Fruit fly (Drosophila melanogaster) whole organism, prepupa: ENCODE measurements around the gene CG10650.

Source experiments
- CG10631 ChIP-seq: fragments of 200-800 bp; sonication (Bioruptor generic); optimal IDR thresholded peaks from 2 replicates; lab custom pipeline; 2016; ENCODE audit warnings: missing biosample characterization, missing genetic modification characterization
- CG11294 ChIP-seq: fragments of 200-800 bp; sonication (Bioruptor generic); IDR thresholded peaks from 2 replicates; pipeline ENCODE4 v1.3.6; 2022; ENCODE audit warnings: missing biosample characterization, missing genetic modification characterization
- CG11902 ChIP-seq: fragments of 200-800 bp; sonication (Bioruptor generic); optimal IDR thresholded peaks from 3 replicates; lab custom pipeline; 2016; ENCODE audit warnings: missing biosample characterization, missing genetic modification characterization
- CG15336 ChIP-seq: fragments of 200-800 bp; sonication (Bioruptor generic); IDR thresholded peaks from 2 replicates; pipeline ENCODE4 v1.3.6; 2022; ENCODE audit warnings: missing biosample characterization, missing genetic modification characterization
- CG1621 ChIP-seq: fragments of 200-800 bp; sonication (Bioruptor generic); optimal IDR thresholded peaks from 3 replicates; lab custom pipeline; 2018; ENCODE audit warnings: missing biosample characterization, mild to moderate bottlenecking, missing genetic modification characterization
- CG16779 ChIP-seq: fragments of 200-800 bp; sonication (Bioruptor generic); optimal IDR thresholded peaks from 3 replicates; lab custom pipeline; 2017; ENCODE audit warnings: missing biosample characterization, mild to moderate bottlenecking, missing genetic modification characterization
- CG34406 ChIP-seq: fragments of 200-800 bp; sonication (Bioruptor generic); optimal IDR thresholded peaks from 3 replicates; lab custom pipeline; 2016; ENCODE audit warnings: missing biosample characterization, missing genetic modification characterization
- CG3919 ChIP-seq: fragments of 200-800 bp; sonication (Bioruptor generic); optimal IDR thresholded peaks from 3 replicates; lab custom pipeline; 2016; ENCODE audit warnings: missing biosample characterization, missing genetic modification characterization
- CG4318 ChIP-seq: fragments of 200-800 bp; sonication (Bioruptor generic); optimal IDR thresholded peaks from 3 replicates; lab custom pipeline; 2017; ENCODE audit warnings: missing biosample characterization, mild to moderate bottlenecking, missing genetic modification characterization
- CG6276 ChIP-seq: fragments of 200-800 bp; sonication (Bioruptor generic); optimal IDR thresholded peaks from 2 replicates; lab custom pipeline; 2017; ENCODE audit warnings: missing biosample characterization, mild to moderate bottlenecking, missing genetic modification characterization
- CG6808 ChIP-seq: fragments of 200-800 bp; sonication (Bioruptor generic); optimal IDR thresholded peaks from 3 replicates; lab custom pipeline; 2017; ENCODE audit warnings: missing biosample characterization, missing genetic modification characterization, mild to moderate bottlenecking, moderate library complexity, missing genetic modification reagents
- CG6854 ChIP-seq: fragments of 200-800 bp; sonication (Bioruptor generic); optimal IDR thresholded peaks from 2 replicates; lab custom pipeline; 2017; ENCODE audit warnings: missing biosample characterization, mild to moderate bottlenecking, missing genetic modification characterization
- CG8119 ChIP-seq: fragments of 200-800 bp; sonication (Bioruptor generic); IDR thresholded peaks from 3 replicates; pipeline ENCODE4 v1.3.6; 2022; ENCODE audit warnings: missing biosample characterization, missing genetic modification characterization
- CG8319 ChIP-seq: fragments of 200-800 bp; sonication (Bioruptor generic); optimal IDR thresholded peaks from 3 replicates; lab custom pipeline; 2016; ENCODE audit warnings: missing biosample characterization, missing genetic modification characterization
- Eip75B ChIP-seq: fragments of 200-800 bp; sonication (Bioruptor generic); optimal IDR thresholded peaks from 3 replicates; lab custom pipeline; 2016; ENCODE audit warnings: missing biosample characterization, missing genetic modification characterization
- Eip78C ChIP-seq: fragments of 200-800 bp; sonication (Bioruptor generic); peaks from one replicate; lab custom pipeline; 2016; ENCODE audit warnings: missing biosample characterization, missing genetic modification characterization
- Eip93F ChIP-seq: fragments of 200-800 bp; sonication (Bioruptor generic); optimal IDR thresholded peaks from 2 replicates; lab custom pipeline; 2016; ENCODE audit warnings: missing biosample characterization, mild to moderate bottlenecking, missing genetic modification characterization
- Ets21C ChIP-seq: fragments of 200-800 bp; sonication (Bioruptor generic); optimal IDR thresholded peaks from 3 replicates; lab custom pipeline; 2016; ENCODE audit warnings: missing biosample characterization, missing genetic modification characterization
- Ets96B ChIP-seq: fragments of 200-800 bp; optimal IDR thresholded peaks from 2 replicates; lab custom pipeline; 2019; ENCODE audit warnings: missing biosample characterization, mild to moderate bottlenecking, missing genetic modification characterization, moderate library complexity
- Gug ChIP-seq: fragments of 200-800 bp; sonication (Bioruptor generic); IDR thresholded peaks from 2 replicates; pipeline ENCODE4 v1.3.6; 2022; ENCODE audit warnings: missing biosample characterization, missing genetic modification characterization
- Lpt ChIP-seq: fragments of 200-800 bp; sonication (Bioruptor generic); optimal IDR thresholded peaks from 3 replicates; lab custom pipeline; 2016; ENCODE audit warnings: missing biosample characterization, missing genetic modification characterization
- Met ChIP-seq: fragments of 200-800 bp; sonication (Bioruptor generic); optimal IDR thresholded peaks from 3 replicates; lab custom pipeline; 2016; ENCODE audit warnings: missing biosample characterization, missing genetic modification characterization
- OdsH ChIP-seq: fragments of 200-800 bp; sonication (Bioruptor generic); optimal IDR thresholded peaks from 3 replicates; lab custom pipeline; 2016; ENCODE audit warnings: missing biosample characterization, missing genetic modification characterization
- Sox102F ChIP-seq: fragments of 200-800 bp; sonication (Bioruptor generic); optimal IDR thresholded peaks from 2 replicates; lab custom pipeline; 2016; ENCODE audit warnings: missing biosample characterization, mild to moderate bottlenecking, missing genetic modification characterization
- Sox14 ChIP-seq: fragments of 200-800 bp; sonication (Bioruptor generic); optimal IDR thresholded peaks from 3 replicates; lab custom pipeline; 2016; ENCODE audit warnings: missing biosample characterization, missing genetic modification characterization
- Sox15 ChIP-seq: fragments of 200-800 bp; sonication (Bioruptor generic); optimal IDR thresholded peaks from 3 replicates; lab custom pipeline; 2016; ENCODE audit warnings: missing biosample characterization, missing genetic modification characterization
- acj6 ChIP-seq: fragments of 200-800 bp; sonication (Bioruptor generic); optimal IDR thresholded peaks from 3 replicates; lab custom pipeline; 2016; ENCODE audit warnings: missing biosample characterization, missing genetic modification characterization
- cyc ChIP-seq: fragments of 200-800 bp; sonication (Bioruptor generic); optimal IDR thresholded peaks from 3 replicates; lab custom pipeline; 2016; ENCODE audit warnings: missing biosample characterization, missing genetic modification characterization
- eg ChIP-seq: fragments of 200-800 bp; sonication (Bioruptor generic); IDR thresholded peaks from 3 replicates; pipeline ENCODE4 v1.3.6; 2022; ENCODE audit warnings: missing biosample characterization, missing genetic modification characterization
- esn ChIP-seq: fragments of 200-800 bp; sonication (Bioruptor generic); optimal IDR thresholded peaks from 2 replicates; lab custom pipeline; 2016; ENCODE audit warnings: missing biosample characterization, mild to moderate bottlenecking, missing genetic modification characterization, moderate library complexity
- fkh ChIP-seq: fragments of 200-800 bp; sonication (Bioruptor generic); optimal IDR thresholded peaks from 3 replicates; lab custom pipeline; 2017; ENCODE audit warnings: missing biosample characterization, mild to moderate bottlenecking, missing genetic modification characterization, moderate library complexity
- net ChIP-seq: fragments of 200-800 bp; sonication (Bioruptor generic); optimal IDR thresholded peaks from 3 replicates; lab custom pipeline; 2016; ENCODE audit warnings: missing biosample characterization, missing genetic modification characterization
- pdm3 ChIP-seq: fragments of 200-800 bp; sonication (Bioruptor generic); optimal IDR thresholded peaks from 3 replicates; lab custom pipeline; 2016; ENCODE audit warnings: missing biosample characterization, missing genetic modification characterization
- ss ChIP-seq, 2 experiments: fragments of 200-800 bp; sonication (Bioruptor generic); optimal IDR thresholded peaks; 2 replicates in 1 of 2; 3 replicates in 1 of 2; lab custom pipeline; 2017 to 2018; ENCODE audit warnings: mild to moderate bottlenecking in 2 of 2, missing biosample characterization in 2 of 2, missing genetic modification characterization in 2 of 2, moderate library complexity in 1 of 2
- svp ChIP-seq: fragments of 200-800 bp; sonication (Bioruptor generic); peaks from one replicate; lab custom pipeline; 2016; ENCODE audit warnings: missing biosample characterization, missing genetic modification characterization
- topi ChIP-seq: fragments of 200-800 bp; sonication (Bioruptor generic); optimal IDR thresholded peaks from 3 replicates; lab custom pipeline; 2016; ENCODE audit warnings: missing biosample characterization, missing genetic modification characterization
- vri ChIP-seq: fragments of 200-800 bp; sonication (Bioruptor generic); optimal IDR thresholded peaks from 3 replicates; lab custom pipeline; 2016; ENCODE audit warnings: missing biosample characterization, mild to moderate bottlenecking, missing genetic modification characterization

The CG10650 gene

DNA sequence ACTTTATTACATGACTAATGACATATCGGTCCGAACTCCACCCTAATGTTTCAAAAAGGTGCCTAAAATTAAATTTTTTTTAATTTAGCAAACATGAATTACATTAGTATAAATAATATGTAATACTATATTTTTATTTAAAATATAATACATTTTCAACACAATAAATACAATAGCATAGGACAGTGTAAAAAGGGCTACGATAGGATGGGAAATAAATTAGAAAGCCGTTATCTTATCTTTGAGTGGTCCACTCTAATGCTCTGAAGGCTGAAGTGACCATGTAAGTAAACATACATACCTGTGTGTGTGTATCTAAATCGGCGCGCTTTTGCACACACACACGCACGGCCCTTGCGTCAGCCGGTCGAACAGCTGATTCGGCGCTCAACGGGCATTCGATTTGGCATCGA lies 7.2 kb upstream of the CG10650 start, which contains the start of gene CG31793 (continued):
- TF ChIP-seq Met (GFP tag; lab: Kevin White, UChicago) (peak; percentile 45), CG10631 (GFP tag; lab: Kevin White, UChicago) (peak; percentile 49), CG34406 (GFP tag; lab: Kevin White, UChicago) (peak; percentile 57), CG15336 (GFP tag; lab: Robert Waterston, UW) (peak; percentile 82), Sox15 (no peak), CG1621 (no peak), Eip78C (GFP tag; lab: Kevin White, UChicago) (peak; percentile 88), svp (GFP tag; lab: Kevin White, UChicago) (no peak), Gug (GFP tag; lab: Robert Waterston, UW) (peak; percentile 52; the same call in 1 of the 2 replicates), cyc (GFP tag; lab: Kevin White, UChicago) (no peak), OdsH (GFP tag; lab: Kevin White, UChicago) (peak; percentile 61), CG16779 (tag; lab: Kevin White, UChicago) (peak; percentile 22), CG8119 (GFP tag; lab: Robert Waterston, UW) (peak; percentile 80)

DNA sequence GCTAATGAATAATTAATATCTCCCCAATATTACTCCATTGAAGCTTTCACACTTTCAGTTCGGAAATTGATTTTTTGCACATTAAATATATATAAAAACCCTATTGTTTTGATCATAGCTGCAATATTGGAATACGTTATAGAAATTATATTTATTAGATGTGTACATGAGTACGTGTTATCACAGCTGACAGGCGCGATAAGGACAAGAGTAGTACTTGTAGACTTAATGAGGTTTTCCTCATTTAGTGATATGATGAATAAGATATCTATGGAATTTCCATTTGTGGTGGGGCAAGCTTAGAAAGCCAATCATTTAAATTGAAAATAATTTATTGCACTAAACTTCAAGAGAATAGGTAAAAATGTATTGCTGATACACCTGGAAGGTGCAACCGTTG lies 6.7 kb upstream of the CG10650 start:
- no peak for TF ChIP-seq CG3919 (GFP tag; lab: Kevin White, UChicago)
- no peak for TF ChIP-seq CG11294
- TF ChIP-seq CG34406 (GFP tag; lab: Kevin White, UChicago) = no peak
- no peak for TF ChIP-seq Sox102F
- no peak for TF ChIP-seq CG10631 (GFP tag; lab: Kevin White, UChicago)
- no peak for TF ChIP-seq CG15336 (GFP tag; lab: Robert Waterston, UW)
- TF ChIP-seq CG11902 (GFP tag; lab: Kevin White, UChicago) = no peak
- no peak for TF ChIP-seq fkh (GFP tag; lab: Kevin White, UChicago)
- no peak for TF ChIP-seq net (GFP tag; lab: Kevin White, UChicago)
- no peak for TF ChIP-seq Eip93F (GFP tag; lab: Kevin White, UChicago)
- TF ChIP-seq, all 60 proteins: peak for 0

DNA sequence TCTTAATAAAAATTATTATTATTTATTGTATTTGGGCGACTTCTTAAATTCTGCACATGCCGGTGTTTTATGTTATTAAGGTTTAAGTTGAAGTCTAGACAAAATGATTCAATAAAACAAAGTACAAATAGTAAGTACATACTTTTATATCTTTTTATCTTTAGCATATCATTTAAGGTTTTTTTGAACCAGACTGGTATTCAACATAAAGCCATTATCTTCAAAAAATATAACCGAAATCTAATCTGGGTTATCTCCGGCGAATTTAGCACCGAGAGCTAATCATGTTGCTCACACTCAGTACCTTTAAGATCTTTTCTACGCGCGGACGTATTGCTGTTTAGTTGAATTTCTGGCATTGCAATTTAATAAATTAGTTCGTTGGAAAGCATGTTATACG lies 1.4 kb upstream of the CG10650 start, which contains the start of gene CG31792:
Gene CG31792 (plus strand): TSS at position 301 of the 400 bp plus-strand sequence.
- TF ChIP-seq CG4318 = no peak
- no peak for TF ChIP-seq Eip75B (GFP tag; lab: Kevin White, UChicago)
- no peak for TF ChIP-seq cyc (GFP tag; lab: Kevin White, UChicago)
- TF ChIP-seq vri (GFP tag; lab: Kevin White, UChicago) = no peak
- no peak for TF ChIP-seq pdm3 (GFP tag; lab: Kevin White, UChicago)
- TF ChIP-seq acj6 (GFP tag; lab: Kevin White, UChicago) = no peak
- no peak for TF ChIP-seq Sox14 (GFP tag; lab: Kevin White, UChicago)
- TF ChIP-seq Ets21C (GFP tag; lab: Kevin White, UChicago) = no peak
- no peak for TF ChIP-seq Lpt (GFP tag; lab: Kevin White, UChicago)
- no peak for TF ChIP-seq esn
- no peak for TF ChIP-seq Met (GFP tag; lab: Kevin White, UChicago)
- no peak for TF ChIP-seq OdsH (GFP tag; lab: Kevin White, UChicago)
- no peak for TF ChIP-seq CG8119 (GFP tag; lab: Robert Waterston, UW)
- no peak for TF ChIP-seq Ets96B
- TF ChIP-seq CG6808 (GFP tag; lab: Kevin White, UChicago) = no peak
- TF ChIP-seq ss (GFP tag; optimal IDR thresholded peaks at IDR 0.05; lab: Kevin White, UChicago) = no peak
- TF ChIP-seq CG6276 = no peak
- TF ChIP-seq CG3919 (GFP tag; lab: Kevin White, UChicago) = no peak
- TF ChIP-seq topi (GFP tag; lab: Kevin White, UChicago) = no peak
- no peak for TF ChIP-seq CG6854 (GFP tag; lab: Kevin White, UChicago)

DNA sequence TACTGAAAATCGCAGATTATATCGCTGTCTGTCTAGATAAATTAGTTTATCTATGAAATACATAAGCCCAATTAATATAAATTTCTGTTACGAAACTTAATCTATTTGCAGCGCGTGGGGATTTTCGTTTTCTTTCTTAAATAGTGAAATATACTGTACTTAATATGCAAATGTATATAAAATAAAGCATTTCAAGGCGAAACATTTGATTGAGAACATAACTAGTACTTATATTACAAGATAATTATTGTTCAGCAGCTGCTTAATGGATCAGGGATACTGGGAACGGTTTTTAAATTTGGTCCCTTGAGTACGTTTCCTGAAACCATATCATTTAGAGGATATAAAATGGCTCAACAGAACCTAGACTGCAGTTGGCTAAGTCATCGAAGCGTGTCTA lies 3.5 kb downstream of the CG10650 start, which contains the start of gene CG46465:
Gene CG46465 (plus strand): TSS at position 301 of the 400 bp plus-strand sequence.
- TF ChIP-seq Ets96B (no peak), Eip75B (GFP tag; lab: Kevin White, UChicago) (no peak), CG1621 (no peak), CG15336 (GFP tag; lab: Robert Waterston, UW) (no peak), CG6808 (GFP tag; lab: Kevin White, UChicago) (no peak), eg (no peak), ss (GFP tag; optimal IDR thresholded peaks at IDR 0.05; lab: Kevin White, UChicago) (no peak), Eip93F (GFP tag; lab: Kevin White, UChicago) (no peak), CG3919 (GFP tag; lab: Kevin White, UChicago) (no peak), CG8319 (GFP tag; lab: Kevin White, UChicago) (no peak), cyc (GFP tag; lab: Kevin White, UChicago) (no peak)
